Worm (Caenorhabditis elegans) whole organism, midembryonic: ENCODE results near the gene Y57G11B.6.

Experiments used
- T22C8.4 ChIP-seq: fragments of 200-800 bp; sonication (Bioruptor generic); IDR thresholded peaks from 2 replicates; pipeline ENCODE4 v1.3.6; 2022; ENCODE audit warnings: missing genetic modification characterization, missing compliant biosample characterization
- cog-1 ChIP-seq: sonication (generic microtip); optimal IDR thresholded peaks from 2 replicates; lab custom pipeline; 2016; ENCODE audit warnings: missing genetic modification characterization, missing compliant biosample characterization
- flt-1 ChIP-seq: fragments of 200-800 bp; sonication (Bioruptor generic); IDR thresholded peaks from 2 replicates; pipeline ENCODE4 v1.3.6; 2022; ENCODE audit warnings: missing genetic modification characterization, missing compliant biosample characterization
- klf-2 ChIP-seq: fragments of 200-800 bp; sonication (Bioruptor generic); conservative IDR thresholded peaks from 2 replicates; pipeline ENCODE4 v1.3.6; 2022; ENCODE audit warnings: missing genetic modification reagents, missing genetic modification characterization, missing compliant biosample characterization
- med-1 ChIP-seq: sonication (generic microtip); optimal IDR thresholded peaks from 2 replicates; lab custom pipeline; 2017; ENCODE audit warnings: missing genetic modification characterization, mild to moderate bottlenecking, missing compliant biosample characterization, antibody characterized with exemption, missing genetic modification reagents; ENCODE audit not compliant: insufficient read depth
- ref-1 ChIP-seq: fragments of 200-800 bp; sonication (Bioruptor generic); conservative IDR thresholded peaks from 2 replicates; pipeline ENCODE4 v1.3.6; 2022; ENCODE audit warnings: missing genetic modification reagents, missing genetic modification characterization, missing compliant biosample characterization
- tab-1 ChIP-seq: fragments of 200-800 bp; sonication (Bioruptor generic); IDR thresholded peaks from 2 replicates; pipeline ENCODE4 v1.3.6; 2022; ENCODE audit warnings: missing genetic modification characterization, missing compliant biosample characterization
- ztf-23 ChIP-seq: fragments of 200-800 bp; sonication (Bioruptor generic); IDR thresholded peaks from 2 replicates; pipeline ENCODE4 v1.3.6; 2022; ENCODE audit warnings: missing genetic modification reagents, missing genetic modification characterization, missing compliant biosample characterization
- ztf-29 ChIP-seq: fragments of 200-800 bp; sonication (Bioruptor generic); IDR thresholded peaks from 2 replicates; pipeline ENCODE4 v1.3.6; 2022; ENCODE audit warnings: missing genetic modification reagents, missing genetic modification characterization, missing compliant biosample characterization

Gene Y57G11B.6

DNA sequence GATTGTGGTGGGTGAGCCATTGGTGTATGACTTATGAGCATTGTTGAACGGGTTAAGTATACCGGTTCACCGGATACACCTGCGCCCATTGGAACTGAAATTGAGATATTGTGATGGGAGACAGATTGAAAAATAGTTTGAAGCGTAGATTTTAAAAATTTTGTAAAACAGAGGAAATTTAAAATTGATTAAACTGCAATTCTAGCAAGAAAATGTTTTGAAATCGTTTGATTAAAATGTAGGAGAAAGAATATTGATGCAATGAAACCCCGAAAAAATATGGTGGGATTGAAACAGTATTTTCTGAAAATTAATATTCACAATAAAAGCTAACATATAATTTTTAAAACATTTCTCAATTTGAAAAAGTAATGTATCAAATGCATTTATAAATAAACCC is at the start of gene Y57G11B.6:
Y57G11B.6 (minus strand) TSS at position 101 of the 400 bp plus-strand sequence.
- TF ChIP-seq ztf-23 (GFP tag; lab: Robert Waterston, UW) (no peak), cog-1 (tag; lab: Kevin White, UChicago) (no peak), ztf-29 (GFP tag; lab: Robert Waterston, UW) (no peak), klf-2 (GFP tag; lab: Robert Waterston, UW) (no peak), tab-1 (GFP tag; lab: Robert Waterston, UW) (no peak)

- TF ChIP-seq med-1 (GFP tag; lab: Kevin White, UChicago) (no peak), klf-2 (GFP tag; lab: Robert Waterston, UW) (no peak), tab-1 (GFP tag; lab: Robert Waterston, UW) (no peak), cog-1 (tag; lab: Kevin White, UChicago) (no peak), T22C8.4 (GFP tag; lab: Robert Waterston, UW) (no peak), flt-1 (GFP tag; lab: Robert Waterston, UW) (no peak), ztf-23 (GFP tag; lab: Robert Waterston, UW) (no peak), ztf-29 (GFP tag; lab: Robert Waterston, UW) (no peak), ref-1 (GFP tag; lab: Robert Waterston, UW) (no peak)
Measured at ce11 chrIV:14603022-14603421, 48.3 kb upstream of the Y57G11B.6 start.

DNA sequence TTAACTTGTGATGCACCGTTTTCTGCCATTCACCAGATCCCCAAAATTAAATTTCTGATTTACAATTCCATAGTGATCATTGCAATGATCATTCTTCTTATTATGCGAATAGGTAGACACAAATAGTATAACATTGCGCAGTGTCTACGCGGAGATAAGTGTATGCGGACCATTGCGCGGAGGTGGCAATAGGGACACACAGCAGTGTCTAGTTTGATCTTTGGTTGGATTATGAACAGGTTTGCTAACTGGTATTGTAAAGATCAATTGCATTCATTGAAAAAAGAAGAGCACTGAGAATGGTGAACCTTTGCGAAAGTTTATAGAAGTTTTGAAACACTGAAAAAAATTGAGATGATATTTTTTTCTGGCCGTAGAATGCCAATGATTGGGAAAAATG is 44.6 kb upstream of the Y57G11B.6 start:
- TF ChIP-seq tab-1 (GFP tag; lab: Robert Waterston, UW) (no peak), klf-2 (GFP tag; lab: Robert Waterston, UW) (no peak), ztf-29 (GFP tag; lab: Robert Waterston, UW) (no peak), cog-1 (tag; lab: Kevin White, UChicago) (no peak), med-1 (GFP tag; lab: Kevin White, UChicago) (no peak), ref-1 (GFP tag; lab: Robert Waterston, UW) (no peak), ztf-23 (GFP tag; lab: Robert Waterston, UW) (no peak), T22C8.4 (GFP tag; lab: Robert Waterston, UW) (no peak), flt-1 (GFP tag; lab: Robert Waterston, UW) (no peak)

DNA sequence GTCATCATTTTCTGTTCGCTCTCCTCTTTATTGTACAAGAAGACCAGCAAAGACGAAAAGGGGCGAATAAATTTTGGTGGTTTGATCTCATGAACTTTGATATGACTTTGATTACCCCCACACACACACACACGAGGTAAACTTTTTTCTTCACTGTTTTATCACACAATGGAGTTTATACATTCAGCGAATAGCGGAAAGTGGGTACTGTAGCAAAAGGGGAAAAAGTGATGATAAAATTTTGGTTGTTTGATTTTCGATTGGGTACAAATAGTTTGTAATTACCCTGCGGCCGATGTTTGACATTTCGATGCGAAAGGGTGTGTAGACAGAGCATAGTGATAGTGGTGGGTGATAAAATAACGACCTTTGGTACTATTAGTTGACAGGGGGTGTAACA is 39.6 kb upstream of the Y57G11B.6 start:
- no peak for TF ChIP-seq med-1 (GFP tag; lab: Kevin White, UChicago)
- no peak for TF ChIP-seq tab-1 (GFP tag; lab: Robert Waterston, UW)
- TF ChIP-seq cog-1 (tag; lab: Kevin White, UChicago) = no peak
- TF ChIP-seq ztf-29 (GFP tag; lab: Robert Waterston, UW) = no peak
- TF ChIP-seq T22C8.4 (GFP tag; lab: Robert Waterston, UW) = no peak
- no peak for TF ChIP-seq ref-1 (GFP tag; lab: Robert Waterston, UW)
- TF ChIP-seq flt-1 (GFP tag; lab: Robert Waterston, UW) = no peak
- TF ChIP-seq ztf-23 (GFP tag; lab: Robert Waterston, UW) = no peak

DNA sequence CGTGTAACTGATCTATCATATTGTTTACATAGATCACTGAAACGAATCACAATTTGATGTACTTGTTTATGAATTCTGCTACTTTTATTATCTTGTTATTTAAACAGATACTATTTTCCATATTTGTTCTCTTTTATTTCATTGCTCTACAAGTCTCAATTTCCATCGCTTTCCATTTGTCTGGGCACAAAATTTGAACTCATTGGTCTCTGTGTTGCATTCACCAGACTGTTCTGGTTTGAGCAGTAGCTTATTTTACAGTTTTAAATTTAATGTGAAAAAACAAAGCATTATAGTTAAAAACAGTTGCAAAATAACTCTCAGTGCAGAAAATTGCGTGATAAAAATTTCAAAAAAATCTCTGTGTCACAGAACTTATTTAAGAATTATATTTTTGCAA is 32.9 kb upstream of the Y57G11B.6 start:
- no peak for TF ChIP-seq cog-1 (tag; lab: Kevin White, UChicago)
- no peak for TF ChIP-seq ztf-23 (GFP tag; lab: Robert Waterston, UW)
- TF ChIP-seq flt-1 (GFP tag; lab: Robert Waterston, UW) = no peak
- TF ChIP-seq tab-1 (GFP tag; lab: Robert Waterston, UW) = no peak
- no peak for TF ChIP-seq klf-2 (GFP tag; lab: Robert Waterston, UW)
- no peak for TF ChIP-seq ztf-29 (GFP tag; lab: Robert Waterston, UW)
- TF ChIP-seq ref-1 (GFP tag; lab: Robert Waterston, UW) = no peak
- no peak for TF ChIP-seq T22C8.4 (GFP tag; lab: Robert Waterston, UW)
- TF ChIP-seq med-1 (GFP tag; lab: Kevin White, UChicago) = no peak

DNA sequence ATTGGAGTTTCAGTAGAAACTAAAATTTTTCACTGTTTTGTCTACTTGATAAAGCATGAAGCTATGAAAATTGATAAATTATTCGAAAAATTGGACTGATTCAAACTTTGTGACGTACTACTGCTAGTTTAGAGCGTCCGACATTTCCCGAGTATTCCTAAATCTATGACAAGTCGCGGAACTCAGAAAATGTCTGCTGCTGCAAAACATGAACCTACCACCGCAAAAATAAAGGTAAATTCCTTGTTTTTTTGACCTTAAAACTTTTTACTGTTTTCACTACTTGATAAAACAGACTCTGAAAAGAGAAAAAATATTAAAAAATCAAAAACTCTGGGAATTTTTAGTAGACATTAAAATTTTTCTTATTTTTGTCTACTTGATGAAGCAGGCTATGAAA is 32.1 kb upstream of the Y57G11B.6 start:
- TF ChIP-seq klf-2 (GFP tag; lab: Robert Waterston, UW) = no peak
- no peak for TF ChIP-seq ref-1 (GFP tag; lab: Robert Waterston, UW)
- no peak for TF ChIP-seq T22C8.4 (GFP tag; lab: Robert Waterston, UW)
- no peak for TF ChIP-seq cog-1 (tag; lab: Kevin White, UChicago)
- TF ChIP-seq med-1 (GFP tag; lab: Kevin White, UChicago) = no peak
- TF ChIP-seq tab-1 (GFP tag; lab: Robert Waterston, UW) = no peak

DNA sequence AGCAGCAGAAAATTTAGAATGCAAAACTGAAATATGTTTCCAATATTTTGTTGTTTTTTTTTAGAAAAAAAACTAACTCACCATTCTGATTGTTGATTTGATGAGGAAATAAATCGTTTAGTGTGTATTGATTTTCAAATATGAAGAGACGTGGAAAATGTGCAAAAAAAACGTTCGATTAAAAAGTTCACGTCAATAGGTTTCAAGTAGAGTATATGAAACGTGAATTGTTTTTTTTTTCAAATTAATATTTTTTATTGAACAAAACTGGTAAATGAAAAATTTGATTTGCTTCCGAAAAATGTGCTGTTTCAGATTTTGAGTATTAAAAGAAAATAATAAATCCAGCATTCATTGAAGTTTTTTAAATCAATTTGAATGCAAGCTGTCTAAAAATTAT is 26.3 kb upstream of the Y57G11B.6 start, which contains the start of gene irld-18:
irld-18 (minus strand) TSS at position 101 of the 400 bp plus-strand sequence.
- TF ChIP-seq cog-1 (tag; lab: Kevin White, UChicago) (no peak), flt-1 (GFP tag; lab: Robert Waterston, UW) (no peak), klf-2 (GFP tag; lab: Robert Waterston, UW) (no peak), med-1 (GFP tag; lab: Kevin White, UChicago) (no peak), ztf-29 (GFP tag; lab: Robert Waterston, UW) (no peak), T22C8.4 (GFP tag; lab: Robert Waterston, UW) (no peak), ref-1 (GFP tag; lab: Robert Waterston, UW) (no peak), tab-1 (GFP tag; lab: Robert Waterston, UW) (no peak)

- no peak for TF ChIP-seq cog-1 (tag; lab: Kevin White, UChicago)
- no peak for TF ChIP-seq klf-2 (GFP tag; lab: Robert Waterston, UW)
- no peak for TF ChIP-seq ztf-29 (GFP tag; lab: Robert Waterston, UW)
- no peak for TF ChIP-seq med-1 (GFP tag; lab: Kevin White, UChicago)
- TF ChIP-seq flt-1 (GFP tag; lab: Robert Waterston, UW) = no peak
- TF ChIP-seq T22C8.4 (GFP tag; lab: Robert Waterston, UW) = no peak
- TF ChIP-seq tab-1 (GFP tag; lab: Robert Waterston, UW) = no peak
- TF ChIP-seq ztf-23 (GFP tag; lab: Robert Waterston, UW) = no peak
- no peak for TF ChIP-seq ref-1 (GFP tag; lab: Robert Waterston, UW)
Measured at ce11 chrIV:14578650-14579193, 24.0 kb upstream of the Y57G11B.6 start, which contains the start of gene Y57G11B.8. Gene Y57G11B.8, minus strand, starts transcription at chrIV:14578700.

ce11 chrIV:14576471-14576870 is 21.8 kb upstream of the Y57G11B.6 start:
- TF ChIP-seq flt-1 (GFP tag; lab: Robert Waterston, UW) = peak; percentile 83
- TF ChIP-seq cog-1 (tag; lab: Kevin White, UChicago) = no peak
- no peak for TF ChIP-seq tab-1 (GFP tag; lab: Robert Waterston, UW)
- peak; percentile 63; the same call in 1 of the 2 replicates for TF ChIP-seq ztf-29 (GFP tag; lab: Robert Waterston, UW)
- peak; percentile 30 for TF ChIP-seq med-1 (GFP tag; lab: Kevin White, UChicago)
- no peak for TF ChIP-seq ref-1 (GFP tag; lab: Robert Waterston, UW)
- no peak for TF ChIP-seq ztf-23 (GFP tag; lab: Robert Waterston, UW)
- TF ChIP-seq klf-2 (GFP tag; lab: Robert Waterston, UW) = peak; percentile 80
- peak; percentile 71 for TF ChIP-seq T22C8.4 (GFP tag; lab: Robert Waterston, UW)
